Worm (Caenorhabditis elegans) whole organism, L4 larva: ENCODE results near the gene C06C3.7.

Source experiments
- F10B5.3 ChIP-seq: sonication (generic microtip); optimal IDR thresholded peaks from 2 replicates; lab custom pipeline; 2016; ENCODE audit warnings: mild to moderate bottlenecking, missing genetic modification characterization, missing compliant biosample characterization
- F26F4.8 ChIP-seq: fragments of 200-800 bp; sonication (Bioruptor generic); conservative IDR thresholded peaks from 2 replicates; pipeline ENCODE4 v1.3.6; 2022; ENCODE audit warnings: missing genetic modification characterization, missing compliant biosample characterization
- ZK546.5 ChIP-seq, 2 experiments: sonication (generic microtip); optimal IDR thresholded peaks; 2 replicates each; lab custom pipeline; 2017; ENCODE audit warnings: missing biosample characterization in 2 of 2, missing genetic modification characterization in 2 of 2
- mxl-3 ChIP-seq: fragments of 200-800 bp; sonication (Bioruptor generic); optimal IDR thresholded peaks from 2 replicates; lab custom pipeline; 2018; ENCODE audit warnings: mild to moderate bottlenecking, missing genetic modification characterization, missing compliant biosample characterization
- nhr-237 ChIP-seq: sonication (generic microtip); optimal IDR thresholded peaks from 2 replicates; lab custom pipeline; 2017; ENCODE audit warnings: missing biosample characterization, missing genetic modification characterization
- nhr-76 ChIP-seq: fragments of 150-350 bp; optimal IDR thresholded peaks from 2 replicates; lab custom pipeline; 2014; ENCODE audit warnings: missing biosample characterization, missing genetic modification characterization
- pqm-1 ChIP-seq: sonication (generic microtip); optimal IDR thresholded peaks from 2 replicates; lab custom pipeline; 2017; ENCODE audit warnings: missing biosample characterization, missing genetic modification characterization
- zfp-2 ChIP-seq: sonication (generic microtip); optimal IDR thresholded peaks from 2 replicates; lab custom pipeline; 2016; ENCODE audit warnings: mild to moderate bottlenecking, missing genetic modification characterization, missing compliant biosample characterization
- ztf-11 ChIP-seq: fragments of 150-350 bp; optimal IDR thresholded peaks from 2 replicates; lab custom pipeline; 2014; ENCODE audit warnings: missing biosample characterization, missing genetic modification characterization

DNA sequence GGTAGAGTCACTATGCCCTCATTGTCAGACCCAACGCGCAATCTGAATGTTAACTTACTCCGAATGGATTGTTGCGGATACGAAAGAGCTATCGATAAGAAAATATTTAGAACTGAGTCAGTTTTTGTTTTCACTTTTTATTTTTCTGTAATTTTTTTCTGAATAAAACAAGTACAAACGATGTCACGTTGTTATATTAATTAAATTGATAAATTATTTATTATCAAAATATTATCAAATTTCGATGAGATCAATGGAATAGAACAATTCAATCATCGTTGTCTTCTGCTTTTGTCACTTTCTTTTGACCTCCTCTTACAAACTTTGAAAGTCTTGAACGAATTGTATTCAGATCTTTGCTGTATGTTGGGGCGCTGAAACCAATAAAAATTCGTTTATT lies 21.7 kb downstream of the C06C3.7 start, which contains the start of gene mpz-6:
- TF ChIP-seq F10B5.3 (tag; lab: Kevin White, UChicago), result no peak
- TF ChIP-seq pqm-1, result no peak
- TF ChIP-seq ZK546.5 (tag; optimal IDR thresholded peaks at IDR 0.05; lab: Kevin White, UChicago), result no peak
- no peak for TF ChIP-seq ztf-11 (tag; lab: Kevin White, UChicago)
- TF ChIP-seq zfp-2 (tag; lab: Kevin White, UChicago), result no peak
- TF ChIP-seq mxl-3, result no peak
- TF ChIP-seq nhr-237 (tag; lab: Kevin White, UChicago), result no peak
- TF ChIP-seq nhr-76 (tag; lab: Kevin White, UChicago), result no peak
- no peak for TF ChIP-seq F26F4.8 (GFP tag; lab: Robert Waterston, UW)
